Fruit fly (Drosophila melanogaster) whole organism, pupa: ENCODE results near the gene mbt.

Experiments used
- CG10348 ChIP-seq: fragments of 200-800 bp; sonication (Bioruptor generic); IDR thresholded peaks from 2 replicates; pipeline ENCODE4 v1.3.6; 2022; ENCODE audit warnings: missing biosample characterization, missing genetic modification characterization
- CG12605 ChIP-seq: fragments of 200-800 bp; sonication (Bioruptor generic); IDR thresholded peaks from 2 replicates; pipeline ENCODE4 v1.3.6; 2022; ENCODE audit warnings: missing biosample characterization, missing genetic modification characterization
- CG13204 ChIP-seq: fragments of 200-800 bp; sonication (Bioruptor generic); optimal IDR thresholded peaks from 2 replicates; lab custom pipeline; 2018; ENCODE audit warnings: missing biosample characterization, mild to moderate bottlenecking, missing genetic modification characterization, moderate library complexity
- CG14655 ChIP-seq: fragments of 200-800 bp; sonication (Bioruptor generic); optimal IDR thresholded peaks from 3 replicates; lab custom pipeline; 2017; ENCODE audit warnings: mild to moderate bottlenecking, missing biosample characterization, missing genetic modification reagents, missing genetic modification characterization
- CG15710 ChIP-seq: fragments of 200-800 bp; sonication (Bioruptor generic); optimal IDR thresholded peaks from 2 replicates; lab custom pipeline; 2018; ENCODE audit warnings: missing biosample characterization, mild to moderate bottlenecking, missing genetic modification characterization, moderate library complexity
- CG17806 ChIP-seq: fragments of 200-800 bp; sonication (Bioruptor generic); optimal IDR thresholded peaks from 2 replicates; lab custom pipeline; 2018; ENCODE audit warnings: missing biosample characterization, mild to moderate bottlenecking, missing genetic modification characterization, moderate library complexity
- CG32121 ChIP-seq: fragments of 200-800 bp; sonication (Bioruptor generic); IDR thresholded peaks from 2 replicates; pipeline ENCODE4 v1.3.6; 2022; ENCODE audit warnings: missing biosample characterization, missing genetic modification characterization
- CG34367 ChIP-seq: fragments of 200-800 bp; sonication (Bioruptor generic); optimal IDR thresholded peaks from 2 replicates; lab custom pipeline; 2018; ENCODE audit warnings: missing biosample characterization, mild to moderate bottlenecking, missing genetic modification characterization
- CG4496 ChIP-seq: fragments of 200-800 bp; sonication (Bioruptor generic); IDR thresholded peaks from 3 replicates; pipeline ENCODE4 v1.3.6; 2022; ENCODE audit warnings: missing biosample characterization, missing genetic modification characterization
- CG8159 ChIP-seq: fragments of 200-800 bp; sonication (Bioruptor generic); optimal IDR thresholded peaks from 3 replicates; lab custom pipeline; 2018; ENCODE audit warnings: missing biosample characterization, mild to moderate bottlenecking, missing genetic modification characterization, moderate library complexity
- CG8301 ChIP-seq: fragments of 200-800 bp; sonication (Bioruptor generic); optimal IDR thresholded peaks from 2 replicates; lab custom pipeline; 2018; ENCODE audit warnings: missing biosample characterization, mild to moderate bottlenecking, missing genetic modification characterization
- CG9948 ChIP-seq: fragments of 200-800 bp; sonication (Bioruptor generic); optimal IDR thresholded peaks from 2 replicates; lab custom pipeline; 2018; ENCODE audit warnings: missing biosample characterization, mild to moderate bottlenecking, missing genetic modification characterization, moderate library complexity
- D1 ChIP-seq: fragments of 200-800 bp; sonication (Bioruptor generic); optimal IDR thresholded peaks from 2 replicates; lab custom pipeline; 2018; ENCODE audit warnings: missing biosample characterization, mild to moderate bottlenecking, missing genetic modification characterization, moderate library complexity
- EcR ChIP-seq: fragments of 200-800 bp; sonication (Bioruptor generic); optimal IDR thresholded peaks from 3 replicates; lab custom pipeline; 2019; ENCODE audit warnings: missing biosample characterization, missing genetic modification characterization, mild to moderate bottlenecking, moderate library complexity, missing genetic modification reagents
- Ets98B ChIP-seq: fragments of 200-800 bp; sonication (Bioruptor generic); IDR thresholded peaks from 2 replicates; pipeline ENCODE4 v1.3.6; 2022; ENCODE audit warnings: missing biosample characterization, missing genetic modification characterization
- Pif1A ChIP-seq: fragments of 200-800 bp; sonication (Bioruptor generic); optimal IDR thresholded peaks from 3 replicates; lab custom pipeline; 2016; ENCODE audit warnings: missing biosample characterization, missing genetic modification characterization
- Pif1B ChIP-seq: fragments of 200-800 bp; sonication (Bioruptor generic); optimal IDR thresholded peaks from 3 replicates; lab custom pipeline; 2016; ENCODE audit warnings: missing biosample characterization, missing genetic modification characterization
- Snoo ChIP-seq: fragments of 200-800 bp; sonication (Bioruptor generic); optimal IDR thresholded peaks from 3 replicates; lab custom pipeline; 2017; ENCODE audit warnings: missing biosample characterization, mild to moderate bottlenecking, missing genetic modification characterization, inconsistent platforms
- fd96Ca ChIP-seq: fragments of 200-800 bp; sonication (Bioruptor generic); IDR thresholded peaks from 3 replicates; pipeline ENCODE4 v1.3.6; 2022; ENCODE audit warnings: missing biosample characterization, missing genetic modification characterization
- gl ChIP-seq: fragments of 200-800 bp; sonication (Bioruptor generic); optimal IDR thresholded peaks from 2 replicates; lab custom pipeline; 2018; ENCODE audit warnings: missing biosample characterization, mild to moderate bottlenecking, missing genetic modification characterization
- rn ChIP-seq: fragments of 200-800 bp; sonication (Bioruptor generic); IDR thresholded peaks from 2 replicates; pipeline ENCODE4 v1.3.6; 2022; ENCODE audit warnings: missing biosample characterization, missing genetic modification characterization

Gene mbt

dm6 chrX:16610601-16611058 is at the start of gene mbt:
TSS of gene mbt (plus strand) at chrX:16610685.
- TF ChIP-seq CG13204 (GFP tag; lab: Kevin White, UChicago) (peak; percentile 40), CG12605 (GFP tag; lab: Robert Waterston, UW) (no peak), CG8159 (tag; lab: Kevin White, UChicago) (no peak), CG9948 (no peak), CG8301 (tag; lab: Kevin White, UChicago) (no peak), EcR (GFP tag; lab: Kevin White, UChicago) (peak; percentile 21), D1 (no peak), Pif1B (GFP tag; lab: Kevin White, UChicago) (no peak), rn (GFP tag; lab: Robert Waterston, UW) (no peak), Snoo (tag; lab: Kevin White, UChicago) (no peak), CG10348 (GFP tag; lab: Robert Waterston, UW) (no peak), CG17806 (tag; lab: Kevin White, UChicago) (no peak), Ets98B (GFP tag; lab: Robert Waterston, UW) (no peak), CG15710 (tag; lab: Kevin White, UChicago) (no peak), CG32121 (no peak)

dm6 chrX:16562259-16562658 is 48.2 kb upstream of the mbt start:
- TF ChIP-seq EcR (GFP tag; lab: Kevin White, UChicago) (peak; percentile 61), fd96Ca (GFP tag; lab: Robert Waterston, UW) (no peak)

- no peak for TF ChIP-seq Snoo (tag; lab: Kevin White, UChicago)
- no peak for TF ChIP-seq EcR (GFP tag; lab: Kevin White, UChicago)
- TF ChIP-seq Pif1A, result no peak
- no peak for TF ChIP-seq CG13204 (GFP tag; lab: Kevin White, UChicago)
- no peak for TF ChIP-seq CG15710 (tag; lab: Kevin White, UChicago)
- no peak for TF ChIP-seq CG17806 (tag; lab: Kevin White, UChicago)
- TF ChIP-seq Ets98B (GFP tag; lab: Robert Waterston, UW), result no peak
- TF ChIP-seq CG12605 (GFP tag; lab: Robert Waterston, UW), result no peak
Measured at dm6 chrX:16565377-16565776, 45.1 kb upstream of the mbt start.

- no peak for TF ChIP-seq Pif1B (GFP tag; lab: Kevin White, UChicago)
- peak; percentile 58 for TF ChIP-seq CG32121
- no peak for TF ChIP-seq Pif1A
- TF ChIP-seq gl (tag; lab: Kevin White, UChicago), result no peak
- peak; percentile 68; the same call in 2 of the 3 replicates for TF ChIP-seq CG4496 (GFP tag; lab: Robert Waterston, UW)
- TF ChIP-seq CG15710 (tag; lab: Kevin White, UChicago), result no peak
- TF ChIP-seq Ets98B (GFP tag; lab: Robert Waterston, UW), result peak; percentile 42; the same call in 1 of the 2 replicates
- no peak for TF ChIP-seq CG8301 (tag; lab: Kevin White, UChicago)
- no peak for TF ChIP-seq CG8159 (tag; lab: Kevin White, UChicago)
- TF ChIP-seq CG34367, result no peak
- no peak for TF ChIP-seq CG17806 (tag; lab: Kevin White, UChicago)
Measured at dm6 chrX:16570572-16571224, 39.8 kb upstream of the mbt start.

- TF ChIP-seq Pif1B (GFP tag; lab: Kevin White, UChicago) (peak; percentile 7), CG8159 (tag; lab: Kevin White, UChicago) (peak; percentile 2), CG12605 (GFP tag; lab: Robert Waterston, UW) (no peak), CG8301 (tag; lab: Kevin White, UChicago) (no peak), gl (tag; lab: Kevin White, UChicago) (peak; percentile 39), CG13204 (GFP tag; lab: Kevin White, UChicago) (peak; percentile 33), CG34367 (peak; percentile 11), CG32121 (no peak), rn (GFP tag; lab: Robert Waterston, UW) (no peak), D1 (no peak), fd96Ca (GFP tag; lab: Robert Waterston, UW) (0 out of 3 replicates have a peak, but pooled peaks have one; percentile 32), CG10348 (GFP tag; lab: Robert Waterston, UW) (no peak), CG4496 (GFP tag; lab: Robert Waterston, UW) (no peak), Snoo (tag; lab: Kevin White, UChicago) (no peak), CG15710 (tag; lab: Kevin White, UChicago) (no peak), EcR (GFP tag; lab: Kevin White, UChicago) (no peak), CG17806 (tag; lab: Kevin White, UChicago) (no peak), CG14655 (no peak), CG9948 (no peak), Pif1A (peak; percentile 51), Ets98B (GFP tag; lab: Robert Waterston, UW) (no peak)
Measured at dm6 chrX:16573659-16574058, 36.8 kb upstream of the mbt start.

- TF ChIP-seq Ets98B (GFP tag; lab: Robert Waterston, UW) (no peak), CG8301 (tag; lab: Kevin White, UChicago) (no peak), CG13204 (GFP tag; lab: Kevin White, UChicago) (no peak), CG8159 (tag; lab: Kevin White, UChicago) (no peak), gl (tag; lab: Kevin White, UChicago) (no peak), CG34367 (no peak), EcR (GFP tag; lab: Kevin White, UChicago) (no peak), CG10348 (GFP tag; lab: Robert Waterston, UW) (no peak), rn (GFP tag; lab: Robert Waterston, UW) (no peak), Snoo (tag; lab: Kevin White, UChicago) (no peak), CG9948 (no peak), CG32121 (no peak), CG14655 (no peak), Pif1A (no peak)
Measured at dm6 chrX:16574114-16574513, 36.4 kb upstream of the mbt start.
